Fruit fly (Drosophila melanogaster) whole organism, embryonic: ENCODE measurements around the gene nudC.

Experiments
- C15 ChIP-seq: fragments of 200-800 bp; sonication (Bioruptor generic); IDR thresholded peaks from 3 replicates; pipeline ENCODE4 v1.3.6; 2022; ENCODE audit warnings: missing biosample characterization, missing genetic modification characterization
- CG14050 ChIP-seq: fragments of 200-800 bp; sonication (Bioruptor generic); IDR thresholded peaks from 3 replicates; pipeline ENCODE4 v1.3.6; 2022; ENCODE audit warnings: missing biosample characterization, missing genetic modification characterization
- CG17912 ChIP-seq: fragments of 200-800 bp; sonication (Bioruptor generic); optimal IDR thresholded peaks from 2 replicates; lab custom pipeline; 2018; ENCODE audit warnings: missing biosample characterization, mild to moderate bottlenecking, missing genetic modification characterization
- hbn ChIP-seq: fragments of 200-800 bp; sonication (Bioruptor generic); IDR thresholded peaks from 2 replicates; pipeline ENCODE4 v1.3.6; 2022; ENCODE audit warnings: missing biosample characterization, missing genetic modification characterization; ENCODE audit not compliant: partially characterized antibody
- unc-4 ChIP-seq: fragments of 200-800 bp; sonication (Bioruptor generic); IDR thresholded peaks from 2 replicates; pipeline ENCODE4 v1.3.6; 2022; ENCODE audit warnings: missing biosample characterization, missing genetic modification characterization; ENCODE audit not compliant: partially characterized antibody

dm6 chr3L:16780317-16780716 is 24.5 kb upstream of the nudC start:
- TF ChIP-seq CG14050 (no peak), hbn (GFP tag; lab: Robert Waterston, UW) (no peak), CG17912 (no peak), C15 (no peak), unc-4 (GFP tag; lab: Robert Waterston, UW) (no peak)
